Fruit fly (Drosophila melanogaster): ENCODE results near the gene CG42586.
"Not testable (repeated sequence)": the region's sequence is repeated elsewhere in the genome, so short reads cannot be mapped to it uniquely, and the experiment has no call there.

CG42586 gene

dm6 chr2L:14741740-14742139, at the start of gene CG42586:
TSS of gene CG42586 (minus strand) at chr2L:14741840.
- not testable (repeated sequence) for TF ChIP-seq EcR (GFP tag; optimal IDR thresholded peaks at IDR 0.05); psq (optimal IDR thresholded peaks at IDR 0.05); Dll (optimal IDR thresholded peaks at IDR 0.05)

- TF ChIP-seq usp (GFP tag; optimal IDR thresholded peaks at IDR 0.05) (no peak), pan (optimal IDR thresholded peaks at IDR 0.05) (no peak), EcR (GFP tag; optimal IDR thresholded peaks at IDR 0.05) (no peak), CG8478 (optimal IDR thresholded peaks at IDR 0.05) (no peak), Dll (optimal IDR thresholded peaks at IDR 0.05) (no peak), psq (optimal IDR thresholded peaks at IDR 0.05) (no peak)
Measured at dm6 chr2L:14784498-14784897, 42.9 kb upstream of the CG42586 start, which contains the start of gene CG18636. TSS of gene CG18636 (minus strand) at chr2L:14784598.

- no peak for TF ChIP-seq CG8478 (optimal IDR thresholded peaks at IDR 0.05)
- TF ChIP-seq psq (optimal IDR thresholded peaks at IDR 0.05), result no peak
- TF ChIP-seq EcR (GFP tag; optimal IDR thresholded peaks at IDR 0.05), result no peak
- TF ChIP-seq Dll (optimal IDR thresholded peaks at IDR 0.05), result no peak
- TF ChIP-seq pan (optimal IDR thresholded peaks at IDR 0.05), result no peak
- TF ChIP-seq usp (GFP tag; optimal IDR thresholded peaks at IDR 0.05), result no peak
Measured at dm6 chr2L:14774713-14775112, 33.1 kb upstream of the CG42586 start, which contains the start of gene CG4650. TSS of gene CG4650 (minus strand) at chr2L:14774981.

- TF ChIP-seq pan (optimal IDR thresholded peaks at IDR 0.05), result no peak
- no peak for TF ChIP-seq usp (GFP tag; optimal IDR thresholded peaks at IDR 0.05)
- TF ChIP-seq CG8478 (optimal IDR thresholded peaks at IDR 0.05), result no peak
- TF ChIP-seq EcR (GFP tag; optimal IDR thresholded peaks at IDR 0.05), result no peak
Measured at dm6 chr2L:14765608-14766007, 24.0 kb upstream of the CG42586 start, which contains the start of gene CG4701. TSS of gene CG4701 (plus strand) at chr2L:14765908.

dm6 chr2L:14762465-14762864, 20.8 kb upstream of the CG42586 start, which contains the start of gene CSN1a:
TSS of gene CSN1a (plus strand) at chr2L:14762765.
- TF ChIP-seq pan (optimal IDR thresholded peaks at IDR 0.05), result no peak
- TF ChIP-seq CG8478 (optimal IDR thresholded peaks at IDR 0.05), result no peak
- TF ChIP-seq psq (optimal IDR thresholded peaks at IDR 0.05), result no peak
- no peak for TF ChIP-seq Dll (optimal IDR thresholded peaks at IDR 0.05)
- no peak for TF ChIP-seq usp (GFP tag; optimal IDR thresholded peaks at IDR 0.05)
- TF ChIP-seq EcR (GFP tag; optimal IDR thresholded peaks at IDR 0.05), result no peak

- TF ChIP-seq EcR (GFP tag; optimal IDR thresholded peaks at IDR 0.05), result no peak
- no peak for TF ChIP-seq pan (optimal IDR thresholded peaks at IDR 0.05)
- no peak for TF ChIP-seq usp (GFP tag; optimal IDR thresholded peaks at IDR 0.05)
- TF ChIP-seq Dll (optimal IDR thresholded peaks at IDR 0.05), result no peak
- no peak for TF ChIP-seq psq (optimal IDR thresholded peaks at IDR 0.05)
- TF ChIP-seq CG8478 (optimal IDR thresholded peaks at IDR 0.05), result no peak
Measured at dm6 chr2L:14760467-14760866, 18.8 kb upstream of the CG42586 start, which contains the start of gene CG4691. TSS of gene CG4691 (plus strand) at chr2L:14760767.

dm6 chr2L:14746068-14746467, 4.4 kb upstream of the CG42586 start:
- TF ChIP-seq CG8478 (optimal IDR thresholded peaks at IDR 0.05) (no peak), usp (GFP tag; optimal IDR thresholded peaks at IDR 0.05) (no peak), psq (optimal IDR thresholded peaks at IDR 0.05) (no peak), pan (optimal IDR thresholded peaks at IDR 0.05) (no peak), Dll (optimal IDR thresholded peaks at IDR 0.05) (no peak), EcR (GFP tag; optimal IDR thresholded peaks at IDR 0.05) (no peak)

- TF ChIP-seq pan (optimal IDR thresholded peaks at IDR 0.05) (no peak), Dll (optimal IDR thresholded peaks at IDR 0.05) (no peak), CG8478 (optimal IDR thresholded peaks at IDR 0.05) (no peak), psq (optimal IDR thresholded peaks at IDR 0.05) (no peak), usp (GFP tag; optimal IDR thresholded peaks at IDR 0.05) (no peak), EcR (GFP tag; optimal IDR thresholded peaks at IDR 0.05) (no peak)
Measured at dm6 chr2L:14745068-14745467, 3.4 kb upstream of the CG42586 start, which contains the start of gene CG42587. TSS of gene CG42587 (minus strand) at chr2L:14745210.

dm6 chr2L:14744121-14744520, 2.5 kb upstream of the CG42586 start, which contains the start of gene CG42681:
TSS of gene CG42681 (plus strand) at chr2L:14744421.
- TF ChIP-seq Dll (optimal IDR thresholded peaks at IDR 0.05) (no peak), CG8478 (optimal IDR thresholded peaks at IDR 0.05) (no peak), EcR (GFP tag; optimal IDR thresholded peaks at IDR 0.05) (no peak), usp (GFP tag; optimal IDR thresholded peaks at IDR 0.05) (no peak), psq (optimal IDR thresholded peaks at IDR 0.05) (no peak), pan (optimal IDR thresholded peaks at IDR 0.05) (no peak)

dm6 chr2L:14743337-14743736, 1.7 kb upstream of the CG42586 start:
- TF ChIP-seq Dll (optimal IDR thresholded peaks at IDR 0.05) (no peak), pan (optimal IDR thresholded peaks at IDR 0.05) (no peak)

- TF ChIP-seq pan (optimal IDR thresholded peaks at IDR 0.05); usp (GFP tag; optimal IDR thresholded peaks at IDR 0.05); EcR (GFP tag; optimal IDR thresholded peaks at IDR 0.05): not testable (repeated sequence)
Measured at dm6 chr2L:14742893-14743292, 1.3 kb upstream of the CG42586 start, which contains the start of gene CG34166. TSS of gene CG34166 (plus strand) at chr2L:14743193.

dm6 chr2L:14739614-14740013, 2.0 kb downstream of the CG42586 start, which contains the start of gene CG42585:
TSS of gene CG42585 (plus strand) at chr2L:14739914.
- TF ChIP-seq EcR (GFP tag; optimal IDR thresholded peaks at IDR 0.05); usp (GFP tag; optimal IDR thresholded peaks at IDR 0.05); Dll (optimal IDR thresholded peaks at IDR 0.05): not testable (repeated sequence)

- TF ChIP-seq pan (optimal IDR thresholded peaks at IDR 0.05); psq (optimal IDR thresholded peaks at IDR 0.05); usp (GFP tag; optimal IDR thresholded peaks at IDR 0.05): not testable (repeated sequence)
Measured at dm6 chr2L:14737669-14738068, 4.0 kb downstream of the CG42586 start, which contains the start of gene CG31775. TSS of gene CG31775 (minus strand) at chr2L:14737769.
